Fruit fly (Drosophila melanogaster): ENCODE measurements around the gene CG42818.
A peak's percentile ranks its signal among the peaks of the same experiment; 100 is the strongest.

Gene CG42818

DNA sequence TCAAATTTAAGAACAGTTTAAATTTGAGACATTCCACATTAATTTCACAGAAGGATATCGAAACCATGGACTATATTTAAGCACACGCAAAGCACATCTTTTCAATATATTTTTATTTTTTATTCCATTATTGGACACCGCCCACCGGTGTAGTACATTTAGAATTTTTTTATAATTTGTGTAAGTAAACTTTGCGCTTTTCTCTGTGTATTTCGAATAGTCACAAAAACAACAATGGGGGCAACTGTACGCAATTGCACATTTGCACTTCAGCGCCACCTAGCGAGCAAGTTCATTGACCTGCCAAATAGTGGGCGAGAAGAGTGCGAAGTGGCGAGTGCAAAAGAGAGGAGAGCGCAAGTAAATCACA is 34.1 kb downstream of the CG42818 start (continued):
- TF ChIP-seq D19A (tag; optimal IDR thresholded peaks at IDR 0.05) (peak; percentile 42), CG8359 (GFP tag; optimal IDR thresholded peaks at IDR 0.05; ENCODE audit: borderline replicate concordance) (no peak), CG11093 (GFP tag; IDR thresholded peaks at IDR 0.05) (no peak), gcm2 (GFP tag; optimal IDR thresholded peaks at IDR 0.05) (no peak), CG17186 (GFP tag; optimal IDR thresholded peaks at IDR 0.05) (no peak), CG12659 (GFP tag; optimal IDR thresholded peaks at IDR 0.05) (peak; percentile 48), CG14860 (GFP tag; IDR thresholded peaks at IDR 0.05; ENCODE audit: partially characterized antibody) (no peak), fru (optimal IDR thresholded peaks at IDR 0.05) (no peak), ATbp (GFP tag; optimal IDR thresholded peaks at IDR 0.05) (peak; percentile 47), Antp (GFP tag; optimal IDR thresholded peaks at IDR 0.05) (no peak), CG9932 (GFP tag; IDR thresholded peaks at IDR 0.05) (no peak), prd (optimal IDR thresholded peaks at IDR 0.05) (no peak), prd (GFP tag; IDR thresholded peaks at IDR 0.05) (peak; percentile 45; the same call in 1 of the 3 replicates), dysf (GFP tag; IDR thresholded peaks at IDR 0.05) (peak; percentile 68), tgo (GFP tag; IDR thresholded peaks at IDR 0.05) (peak; percentile 49; the same call in 2 of the 3 replicates), Usf (GFP tag; optimal IDR thresholded peaks at IDR 0.05) (no peak), mld (GFP tag; IDR thresholded peaks at IDR 0.05; ENCODE audit: partially characterized antibody) (no peak), sima (GFP tag; optimal IDR thresholded peaks at IDR 0.05) (no peak), mam (GFP tag; optimal IDR thresholded peaks at IDR 0.05) (no peak), Elba2 (GFP tag; optimal IDR thresholded peaks at IDR 0.05) (no peak), Nf-YB (GFP tag; optimal IDR thresholded peaks at IDR 0.05) (no peak), Hmx (GFP tag; optimal IDR thresholded peaks at IDR 0.05) (no peak), nmo (GFP tag; optimal IDR thresholded peaks at IDR 0.05) (peak; percentile 53), CG2129 (GFP tag; IDR thresholded peaks at IDR 0.05; ENCODE audit: partially characterized antibody) (no peak), CG10654 (GFP tag; optimal IDR thresholded peaks at IDR 0.05) (no peak), tll (GFP tag; optimal IDR thresholded peaks at IDR 0.05) (no peak), zen2 (GFP tag; IDR thresholded peaks at IDR 0.05; ENCODE audit: partially characterized antibody) (no peak), odd (GFP tag; optimal IDR thresholded peaks at IDR 0.05) (peak; percentile 49), dan (GFP tag; IDR thresholded peaks at IDR 0.05) (no peak), Opbp (GFP tag; IDR thresholded peaks at IDR 0.05; ENCODE audit: partially characterized antibody) (no peak), CG9215 (GFP tag; IDR thresholded peaks at IDR 0.05) (0 out of 2 replicates have a peak, but pooled peaks have one; percentile 33), CG12744 (GFP tag; optimal IDR thresholded peaks at IDR 0.05) (no peak), HLHmδ (GFP tag; optimal IDR thresholded peaks at IDR 0.05) (no peak), CG2199 (GFP tag; IDR thresholded peaks at IDR 0.05) (no peak), Scr (GFP tag; IDR thresholded peaks at IDR 0.05; ENCODE audit: partially characterized antibody) (no peak), Mad (GFP tag; optimal IDR thresholded peaks at IDR 0.05) (peak; percentile 13), Sox102F (GFP tag; optimal IDR thresholded peaks at IDR 0.05) (peak; percentile 73), jigr1 (GFP tag; IDR thresholded peaks at IDR 0.05) (no peak), zen (tag; optimal IDR thresholded peaks at IDR 0.05) (no peak), danr (GFP tag; IDR thresholded peaks at IDR 0.05) (no peak), chm (GFP tag; IDR thresholded peaks at IDR 0.05) (no peak), tna (GFP tag; IDR thresholded peaks at IDR 0.05; ENCODE audit: partially characterized antibody) (no peak), slou (GFP tag; optimal IDR thresholded peaks at IDR 0.05) (no peak), rib (GFP tag; IDR thresholded peaks at IDR 0.05) (no peak), Atf3 (GFP tag; optimal IDR thresholded peaks at IDR 0.05) (no peak), CG2678 (tag; optimal IDR thresholded peaks at IDR 0.05) (peak; percentile 75), Dp (GFP tag; optimal IDR thresholded peaks at IDR 0.05) (no peak), Bteb2 (GFP tag; optimal IDR thresholded peaks at IDR 0.05) (peak; percentile 2), ken (GFP tag; IDR thresholded peaks at IDR 0.05) (no peak), lilli (GFP tag; optimal IDR thresholded peaks at IDR 0.05) (peak; percentile 45), psq (GFP tag; optimal IDR thresholded peaks at IDR 0.05) (no peak), usp (GFP tag; optimal IDR thresholded peaks at IDR 0.05) (no peak)
